Worm (Caenorhabditis elegans) whole organism, L2 larva: ENCODE results near the gene cht-1.

Experiments
- ama-1 ChIP-seq: fragments of 150-350 bp; optimal IDR thresholded peaks from 2 replicates; lab custom pipeline; 2018; ENCODE audit warnings: inconsistent platforms
- egl-27 ChIP-seq: sonication (generic microtip); optimal IDR thresholded peaks from 3 replicates; lab custom pipeline; 2017; ENCODE audit warnings: missing biosample characterization, missing genetic modification reagents, missing genetic modification characterization
- fos-1 ChIP-seq: fragments of 150-350 bp; optimal IDR thresholded peaks from 2 replicates; lab custom pipeline; 2014; ENCODE audit warnings: missing biosample characterization, missing genetic modification characterization
- nhr-11 ChIP-seq: fragments of 150-350 bp; optimal IDR thresholded peaks from 2 replicates; lab custom pipeline; 2014; ENCODE audit warnings: missing biosample characterization, missing genetic modification characterization
- skn-1 ChIP-seq: sonication (generic microtip); optimal IDR thresholded peaks from 2 replicates; lab custom pipeline; 2017; ENCODE audit warnings: missing biosample characterization, missing genetic modification characterization
- unc-55 ChIP-seq: fragments of 150-350 bp; sonication (generic microtip); optimal IDR thresholded peaks from 3 replicates; lab custom pipeline; 2014; ENCODE audit warnings: missing biosample characterization, missing genetic modification reagents, missing genetic modification characterization
- unc-62 ChIP-seq: fragments of 150-350 bp; optimal IDR thresholded peaks from 2 replicates; lab custom pipeline; 2014; ENCODE audit warnings: missing biosample characterization, missing genetic modification reagents, missing genetic modification characterization
- ztf-11 ChIP-seq: sonication (generic microtip); optimal IDR thresholded peaks from 2 replicates; lab custom pipeline; 2017; ENCODE audit warnings: missing biosample characterization, missing genetic modification characterization

DNA sequence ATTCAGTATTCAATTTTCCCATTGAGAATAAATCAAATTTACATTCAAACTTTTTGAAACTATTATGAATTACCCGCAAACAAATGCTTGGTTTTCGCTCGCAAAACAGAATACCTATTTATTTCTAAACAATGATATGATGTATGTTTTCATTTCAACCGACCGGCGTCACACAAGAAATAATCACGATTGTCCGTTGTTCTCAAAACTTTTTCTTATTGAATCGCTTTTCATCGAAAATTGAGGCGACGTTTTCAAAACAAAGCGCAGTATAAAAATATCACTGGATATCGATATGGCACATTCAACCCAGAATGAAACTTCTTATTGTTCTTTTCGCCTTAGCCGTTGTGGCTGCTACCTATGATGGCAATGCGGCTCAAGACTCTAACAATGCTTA is 41.7 kb upstream of the cht-1 start, which contains the start of gene ZK813.3:
- no peak for TF ChIP-seq unc-62
- no peak for TF ChIP-seq egl-27 (tag; lab: Kevin White, UChicago)
- no peak for TF ChIP-seq skn-1 (tag; lab: Kevin White, UChicago)
- TF ChIP-seq ama-1 (lab: Kevin White, UChicago): no peak
- no peak for TF ChIP-seq nhr-11 (tag; lab: Kevin White, UChicago)
- TF ChIP-seq fos-1 (tag; lab: Kevin White, UChicago): no peak
- no peak for TF ChIP-seq ztf-11 (tag; lab: Kevin White, UChicago)
- TF ChIP-seq unc-55 (GFP tag; lab: Kevin White, UChicago): no peak
